Worm (Caenorhabditis elegans) whole organism, L4 larva: ENCODE measurements around the gene cki-1.

Source experiments
- aha-1 ChIP-seq: fragments of 150-350 bp; peaks from one replicate; lab custom pipeline; 2014; ENCODE audit warnings: missing biosample characterization, missing genetic modification characterization
- arid-1 ChIP-seq: fragments of 200-800 bp; sonication (Bioruptor generic); conservative IDR thresholded peaks from 2 replicates; pipeline ENCODE4 v1.3.6; 2022; ENCODE audit warnings: missing genetic modification reagents, missing genetic modification characterization, missing compliant biosample characterization
- attf-4 ChIP-seq: sonication (generic microtip); optimal IDR thresholded peaks from 3 replicates; lab custom pipeline; 2017; ENCODE audit warnings: missing biosample characterization, missing genetic modification characterization
- ceh-28 ChIP-seq: fragments of 150-350 bp; optimal IDR thresholded peaks from 2 replicates; lab custom pipeline; 2014; ENCODE audit warnings: missing biosample characterization, missing genetic modification reagents, missing genetic modification characterization
- ceh-82 ChIP-seq: sonication (generic microtip); optimal IDR thresholded peaks from 2 replicates; lab custom pipeline; 2017; ENCODE audit warnings: missing biosample characterization, missing genetic modification characterization
- dpl-1 ChIP-seq: fragments of 150-350 bp; optimal IDR thresholded peaks from 2 replicates; lab custom pipeline; 2014; ENCODE audit warnings: missing biosample characterization, missing genetic modification reagents, missing genetic modification characterization
- fos-1 ChIP-seq: fragments of 150-350 bp; optimal IDR thresholded peaks from 2 replicates; lab custom pipeline; 2014; ENCODE audit warnings: missing biosample characterization, missing genetic modification characterization
- hlh-11 ChIP-seq: fragments of 200-800 bp; sonication (Bioruptor generic); optimal IDR thresholded peaks from 2 replicates; lab custom pipeline; 2018; ENCODE audit warnings: mild to moderate bottlenecking, missing genetic modification characterization, missing compliant biosample characterization
- hmg-1.1 ChIP-seq: fragments of 200-800 bp; sonication (Bioruptor generic); IDR thresholded peaks from 2 replicates; pipeline ENCODE4 v1.3.6; 2022; ENCODE audit warnings: missing genetic modification reagents, missing genetic modification characterization, missing compliant biosample characterization
- lin-15B ChIP-seq: fragments of 150-350 bp; sonication (generic microtip); optimal IDR thresholded peaks from 3 replicates; lab custom pipeline; 2014; ENCODE audit warnings: missing biosample characterization, missing genetic modification characterization
- lin-38 ChIP-seq: fragments of 200-800 bp; sonication (Bioruptor generic); IDR thresholded peaks from 2 replicates; pipeline ENCODE4 v1.3.6; 2022; ENCODE audit warnings: missing genetic modification reagents, missing genetic modification characterization, missing compliant biosample characterization
- madf-9 ChIP-seq: fragments of 200-800 bp; sonication (Bioruptor generic); conservative IDR thresholded peaks from 2 replicates; pipeline ENCODE4 v1.3.6; 2022; ENCODE audit warnings: missing genetic modification reagents, missing genetic modification characterization, missing compliant biosample characterization
- mep-1 ChIP-seq: fragments of 150-350 bp; sonication (generic microtip); optimal IDR thresholded peaks from 3 replicates; lab custom pipeline; 2014; ENCODE audit warnings: missing biosample characterization, missing genetic modification characterization
- nhr-237 ChIP-seq: sonication (generic microtip); optimal IDR thresholded peaks from 2 replicates; lab custom pipeline; 2017; ENCODE audit warnings: missing biosample characterization, missing genetic modification characterization
- nhr-25 ChIP-seq: sonication (generic microtip); optimal IDR thresholded peaks from 2 replicates; lab custom pipeline; 2017; ENCODE audit warnings: missing genetic modification characterization, mild to moderate bottlenecking, missing compliant biosample characterization, antibody characterized with exemption, moderate library complexity, borderline replicate concordance; ENCODE audit not compliant: insufficient read depth
- nhr-41 ChIP-seq: fragments of 200-800 bp; sonication (Bioruptor generic); IDR thresholded peaks from 2 replicates; pipeline ENCODE4 v1.3.6; 2022; ENCODE audit warnings: missing genetic modification reagents, missing genetic modification characterization, missing compliant biosample characterization
- nhr-42 ChIP-seq: fragments of 200-800 bp; sonication (Bioruptor generic); IDR thresholded peaks from 2 replicates; pipeline ENCODE4 v1.3.6; 2022; ENCODE audit warnings: missing genetic modification characterization, missing compliant biosample characterization
- nhr-76 ChIP-seq: fragments of 150-350 bp; optimal IDR thresholded peaks from 2 replicates; lab custom pipeline; 2014; ENCODE audit warnings: missing biosample characterization, missing genetic modification characterization
- pha-4 ChIP-seq, 2 experiments: fragments of 150-350 bp in 1 of 2; fragments of 200-800 bp in 1 of 2; sonication (Bioruptor generic) in 1 of 2; IDR thresholded peaks in 1 of 2; optimal IDR thresholded peaks in 1 of 2; 2 replicates each; pipeline versions ENCODE4 v1.3.6 to Lab custom; 2014 to 2022; ENCODE audit warnings: missing genetic modification characterization in 2 of 2, missing genetic modification reagents in 2 of 2, missing biosample characterization in 1 of 2, missing compliant biosample characterization in 1 of 2
- set-16 ChIP-seq: fragments of 200-800 bp; sonication (Bioruptor generic); IDR thresholded peaks from 2 replicates; pipeline ENCODE4 v1.3.6; 2022; ENCODE audit warnings: missing genetic modification reagents, missing genetic modification characterization, missing compliant biosample characterization
- skn-1 ChIP-seq: fragments of 150-350 bp; optimal IDR thresholded peaks from 2 replicates; lab custom pipeline; 2014; ENCODE audit warnings: missing biosample characterization, missing genetic modification characterization
- unc-62 ChIP-seq, 3 experiments: fragments of 150-350 bp in 1 of 3; sonication (generic microtip); optimal IDR thresholded peaks in 2 of 3; peaks in 1 of 3; 1 replicate in 1 of 3; 2 replicates in 2 of 3; lab custom pipeline; 2014 to 2017; ENCODE audit warnings: missing biosample characterization in 3 of 3, missing genetic modification characterization in 3 of 3, missing genetic modification reagents in 3 of 3, missing genotype in 1 of 3
- zfp-3 ChIP-seq: fragments of 200-800 bp; sonication (Bioruptor generic); conservative IDR thresholded peaks from 2 replicates; pipeline ENCODE4 v1.3.6; 2022; ENCODE audit warnings: missing genetic modification reagents, missing genetic modification characterization, missing compliant biosample characterization
- ztf-11 ChIP-seq: fragments of 150-350 bp; optimal IDR thresholded peaks from 2 replicates; lab custom pipeline; 2014; ENCODE audit warnings: missing biosample characterization, missing genetic modification characterization

Gene cki-1

ce11 chrII:7810869-7811543, at the start of gene cki-1:
Gene cki-1, plus strand, starts transcription at chrII:7811240.
- TF ChIP-seq lin-15B (no peak), nhr-42 (GFP tag; lab: Robert Waterston, UW) (no peak), unc-62 (GFP tag; optimal IDR thresholded peaks at IDR 0.05 in 1 of 2; lab: Kevin White, UChicago) (peak in 1 of 2 experiments; percentile 50), unc-62 (tag; optimal IDR thresholded peaks at IDR 0.05; lab: Kevin White, UChicago) (no peak), lin-38 (GFP tag; lab: Robert Waterston, UW) (no peak), pha-4 (GFP tag; IDR thresholded peaks at IDR 0.05; lab: Robert Waterston, UW) (no peak), pha-4 (tag; optimal IDR thresholded peaks at IDR 0.05; lab: Kevin White, UChicago) (no peak), set-16 (GFP tag; lab: Robert Waterston, UW) (0 out of 2 replicates have a peak, but pooled peaks have one; percentile 7), nhr-76 (tag; lab: Kevin White, UChicago) (no peak)

ce11 chrII:7761440-7761839, 49.6 kb upstream of the cki-1 start, which contains the start of gene B0228.8:
Gene B0228.8, minus strand, starts transcription at chrII:7761540.
- no peak for TF ChIP-seq hlh-11
- TF ChIP-seq skn-1 (tag; lab: Kevin White, UChicago): no peak
- no peak for TF ChIP-seq fos-1

ce11 chrII:7763569-7763968, 47.5 kb upstream of the cki-1 start, which contains the start of gene B0228.9:
Gene B0228.9, minus strand, starts transcription at chrII:7763669.
- TF ChIP-seq unc-62 (GFP tag; optimal IDR thresholded peaks at IDR 0.05 in 1 of 2; lab: Kevin White, UChicago) (no peak), unc-62 (tag; optimal IDR thresholded peaks at IDR 0.05; lab: Kevin White, UChicago) (no peak), nhr-237 (tag; lab: Kevin White, UChicago) (no peak)

- TF ChIP-seq ceh-28 (no peak), ceh-82 (tag; lab: Kevin White, UChicago) (no peak), dpl-1 (no peak), ztf-11 (no peak), skn-1 (tag; lab: Kevin White, UChicago) (no peak), zfp-3 (GFP tag; lab: Robert Waterston, UW) (no peak), attf-4 (tag; lab: Kevin White, UChicago) (no peak)
Measured at ce11 chrII:7765456-7765855, 45.6 kb upstream of the cki-1 start, which contains the start of gene srh-39. Gene srh-39, minus strand, starts transcription at chrII:7765556.

- TF ChIP-seq mep-1 (tag; lab: Kevin White, UChicago) (peak; percentile 4), nhr-25 (tag; lab: Kevin White, UChicago) (peak; percentile 32), dpl-1 (no peak)
Measured at ce11 chrII:7769254-7769653, 41.8 kb upstream of the cki-1 start.

ce11 chrII:7770253-7770652, 40.8 kb upstream of the cki-1 start:
- TF ChIP-seq aha-1 (tag; lab: Kevin White, UChicago): peak; percentile 66
- no peak for TF ChIP-seq arid-1

- TF ChIP-seq madf-9 (GFP tag; lab: Robert Waterston, UW) (no peak), aha-1 (tag; lab: Kevin White, UChicago) (peak; percentile 18)
Measured at ce11 chrII:7771917-7772316, 39.1 kb upstream of the cki-1 start, which contains the start of gene C06A8.8. Gene C06A8.8, minus strand, starts transcription at chrII:7772017.

- TF ChIP-seq hmg-1.1 (GFP tag; lab: Robert Waterston, UW) (no peak), unc-62 (GFP tag; optimal IDR thresholded peaks at IDR 0.05 in 1 of 2; lab: Kevin White, UChicago) (peak in 1 of 2 experiments; percentile 90), unc-62 (tag; optimal IDR thresholded peaks at IDR 0.05; lab: Kevin White, UChicago) (no peak), skn-1 (tag; lab: Kevin White, UChicago) (no peak), nhr-41 (no peak)
Measured at ce11 chrII:7772411-7772810, 38.6 kb upstream of the cki-1 start, which contains the start of gene C06A8.6. Gene C06A8.6, plus strand, starts transcription at chrII:7772499.
